Fruit fly (Drosophila melanogaster) whole organism, embryonic: Measurements from ENCODE around the gene CG13658.
A peak's percentile ranks its signal among the peaks of the same experiment; 100 is the strongest.

ENCODE experiments used
- Atf6 ChIP-seq: fragments of 200-800 bp; sonication (Bioruptor generic); IDR thresholded peaks from 2 replicates; pipeline ENCODE4 v1.3.6; 2022; ENCODE audit warnings: missing biosample characterization, missing genetic modification characterization
- CG10209 ChIP-seq: fragments of 200-800 bp; sonication (Bioruptor generic); optimal IDR thresholded peaks from 3 replicates; lab custom pipeline; 2017; ENCODE audit warnings: missing biosample characterization, mild to moderate bottlenecking, missing genetic modification characterization, missing genetic modification reagents
- CG10321 ChIP-seq: fragments of 200-800 bp; sonication (Bioruptor generic); IDR thresholded peaks from 2 replicates; pipeline ENCODE4 v1.3.6; 2022; ENCODE audit warnings: missing biosample characterization, missing genetic modification characterization
- CG10366 ChIP-seq: fragments of 200-800 bp; sonication (Bioruptor generic); IDR thresholded peaks from 2 replicates; pipeline ENCODE4 v1.3.6; 2022; ENCODE audit warnings: missing biosample characterization, missing genetic modification characterization
- CG11085 ChIP-seq: fragments of 200-800 bp; sonication (Bioruptor generic); IDR thresholded peaks from 2 replicates; pipeline ENCODE4 v1.3.6; 2022; ENCODE audit warnings: missing biosample characterization, missing genetic modification characterization
- CG1602 ChIP-seq: fragments of 200-800 bp; sonication (Bioruptor generic); optimal IDR thresholded peaks from 3 replicates; lab custom pipeline; 2016; ENCODE audit warnings: missing biosample characterization, missing genetic modification characterization
- CG1647 ChIP-seq: fragments of 200-800 bp; sonication (Bioruptor generic); optimal IDR thresholded peaks from 3 replicates; lab custom pipeline; 2016; ENCODE audit warnings: missing biosample characterization, missing genetic modification characterization
- CG16779 ChIP-seq: fragments of 200-800 bp; sonication (Bioruptor generic); IDR thresholded peaks from 2 replicates; pipeline ENCODE4 v1.3.6; 2022; ENCODE audit warnings: missing biosample characterization, missing genetic modification characterization
- CG17186 ChIP-seq: fragments of 200-800 bp; sonication (Bioruptor generic); optimal IDR thresholded peaks from 3 replicates; lab custom pipeline; 2017; ENCODE audit warnings: missing biosample characterization, missing genetic modification reagents, missing genetic modification characterization
- CG2875 ChIP-seq: fragments of 200-800 bp; sonication (Bioruptor generic); optimal IDR thresholded peaks from 2 replicates; lab custom pipeline; 2017; ENCODE audit warnings: missing biosample characterization, mild to moderate bottlenecking, missing genetic modification characterization, missing genetic modification reagents
- CG34376 ChIP-seq: fragments of 200-800 bp; sonication (Bioruptor generic); optimal IDR thresholded peaks from 2 replicates; lab custom pipeline; 2018; ENCODE audit warnings: missing biosample characterization, mild to moderate bottlenecking, missing genetic modification characterization
- CG42726 ChIP-seq: fragments of 200-800 bp; sonication (Bioruptor generic); IDR thresholded peaks from 2 replicates; pipeline ENCODE4 v1.3.6; 2022; ENCODE audit warnings: missing biosample characterization, missing genetic modification characterization; ENCODE audit not compliant: partially characterized antibody
- CG6175 ChIP-seq: fragments of 200-800 bp; sonication (Bioruptor generic); IDR thresholded peaks from 3 replicates; pipeline ENCODE4 v1.3.6; 2022; ENCODE audit warnings: missing biosample characterization, missing genetic modification characterization
- CG7271 ChIP-seq: fragments of 200-800 bp; sonication (Bioruptor generic); optimal IDR thresholded peaks from 2 replicates; lab custom pipeline; 2018; ENCODE audit warnings: missing biosample characterization, mild to moderate bottlenecking, missing genetic modification characterization, moderate library complexity
- CG7745 ChIP-seq: fragments of 200-800 bp; sonication (Bioruptor generic); optimal IDR thresholded peaks from 2 replicates; lab custom pipeline; 2018; ENCODE audit warnings: missing biosample characterization, mild to moderate bottlenecking, missing genetic modification characterization, moderate library complexity
- Eip74EF ChIP-seq, 2 experiments: fragments of 200-800 bp in 1 of 2; fragments of >200 bp in 1 of 2; sonication (Bioruptor generic) in 1 of 2; optimal IDR thresholded peaks; 2 replicates each; lab custom pipeline; 2017 to 2019; ENCODE audit warnings: missing biosample characterization in 2 of 2, missing genetic modification characterization in 2 of 2, mild to moderate bottlenecking in 1 of 2, moderate library complexity in 1 of 2
- HLH4C ChIP-seq: fragments of 200-800 bp; sonication (Bioruptor generic); IDR thresholded peaks from 3 replicates; pipeline ENCODE4 v1.3.6; 2022; ENCODE audit warnings: missing biosample characterization, missing genetic modification characterization; ENCODE audit not compliant: partially characterized antibody
- Nf-YA ChIP-seq: fragments of 200-800 bp; sonication (Bioruptor generic); IDR thresholded peaks from 2 replicates; pipeline ENCODE4 v1.3.6; 2022; ENCODE audit warnings: missing biosample characterization, missing genetic modification characterization
- Oaz ChIP-seq: fragments of 200-800 bp; sonication (Bioruptor generic); IDR thresholded peaks from 2 replicates; pipeline ENCODE4 v1.3.6; 2022; ENCODE audit warnings: missing biosample characterization, missing genetic modification characterization
- Trl ChIP-seq, 3 experiments: fragments of >200 bp in 2 of 3; fragments of 200-800 bp in 1 of 3; sonication (Bioruptor generic) in 1 of 3; optimal IDR thresholded peaks; 2 replicates in 1 of 3; 3 replicates in 2 of 3; lab custom pipeline; 2016 to 2017; ENCODE audit warnings: missing biosample characterization in 1 of 3, missing genetic modification characterization in 1 of 3
- al ChIP-seq: fragments of 200-800 bp; sonication (Bioruptor generic); IDR thresholded peaks from 2 replicates; pipeline ENCODE4 v1.3.6; 2022; ENCODE audit warnings: missing biosample characterization, missing genetic modification characterization
- br ChIP-seq: fragments of >200 bp; optimal IDR thresholded peaks from 2 replicates; lab custom pipeline; 2017
- chinmo ChIP-seq: fragments of 200-800 bp; sonication (Bioruptor generic); IDR thresholded peaks from 4 replicates; pipeline ENCODE4 v1.3.6; 2022; ENCODE audit warnings: missing biosample characterization, missing genetic modification characterization; ENCODE audit not compliant: partially characterized antibody
- cwo ChIP-seq: fragments of 200-800 bp; sonication (Bioruptor generic); optimal IDR thresholded peaks from 3 replicates; lab custom pipeline; 2017; ENCODE audit warnings: missing biosample characterization, missing genetic modification characterization, mild to moderate bottlenecking, moderate library complexity, missing genetic modification reagents
- exex ChIP-seq: fragments of 200-800 bp; sonication (Bioruptor generic); optimal IDR thresholded peaks from 4 replicates; lab custom pipeline; 2018; ENCODE audit warnings: missing biosample characterization, mild to moderate bottlenecking, missing genetic modification characterization, moderate library complexity
- eyg ChIP-seq: fragments of 200-800 bp; sonication (Bioruptor generic); optimal IDR thresholded peaks from 3 replicates; lab custom pipeline; 2016; ENCODE audit warnings: missing biosample characterization, missing genetic modification characterization
- fd3F ChIP-seq: fragments of 200-800 bp; sonication (Bioruptor generic); optimal IDR thresholded peaks from 2 replicates; lab custom pipeline; 2018; ENCODE audit warnings: missing biosample characterization, mild to moderate bottlenecking, missing genetic modification characterization, moderate library complexity
- h ChIP-seq: fragments of >200 bp; optimal IDR thresholded peaks from 2 replicates; lab custom pipeline; 2017
- kay ChIP-seq: fragments of 200-800 bp; sonication (Bioruptor generic); optimal IDR thresholded peaks from 2 replicates; lab custom pipeline; 2016; ENCODE audit warnings: missing biosample characterization, missing genetic modification characterization
- nom ChIP-seq: fragments of 200-800 bp; sonication (Bioruptor generic); optimal IDR thresholded peaks from 2 replicates; lab custom pipeline; 2017; ENCODE audit warnings: missing biosample characterization, missing genetic modification characterization, mild to moderate bottlenecking, moderate library complexity, missing genetic modification reagents
- prd ChIP-seq, 3 experiments: fragments of >200 bp in 2 of 3; fragments of 200-800 bp in 1 of 3; sonication (Bioruptor generic) in 1 of 3; optimal IDR thresholded peaks in 2 of 3; IDR thresholded peaks in 1 of 3; 2 replicates in 2 of 3; 3 replicates in 1 of 3; pipeline versions ENCODE4 v1.3.6 to Lab custom; 2017 to 2022; ENCODE audit warnings: missing biosample characterization in 1 of 3, missing genetic modification characterization in 1 of 3
- sens ChIP-seq: fragments of 200-800 bp; sonication (Bioruptor generic); peaks from one replicate; lab custom pipeline; 2016; ENCODE audit warnings: missing biosample characterization, missing genetic modification characterization
- sisA ChIP-seq: fragments of 200-800 bp; sonication (Bioruptor generic); IDR thresholded peaks from 2 replicates; pipeline ENCODE4 v1.3.6; 2022; ENCODE audit warnings: missing biosample characterization, missing genetic modification characterization
- sug ChIP-seq: fragments of 200-800 bp; optimal IDR thresholded peaks from 2 replicates; lab custom pipeline; 2019; ENCODE audit warnings: missing biosample characterization, mild to moderate bottlenecking, missing genetic modification characterization, moderate library complexity
- z ChIP-seq: fragments of 200-800 bp; sonication (Bioruptor generic); IDR thresholded peaks from 3 replicates; pipeline ENCODE4 v1.3.6; 2022; ENCODE audit warnings: missing biosample characterization, missing genetic modification characterization
- zf30C ChIP-seq: fragments of 200-800 bp; sonication (Bioruptor generic); optimal IDR thresholded peaks from 3 replicates; lab custom pipeline; 2018; ENCODE audit warnings: missing biosample characterization, mild to moderate bottlenecking, missing genetic modification characterization

The CG13658 gene

dm6 chr3R:25287128-25287527 lies at the start of gene CG13658:
Gene CG13658, plus strand, starts transcription at chr3R:25287474.
- TF ChIP-seq sug (peak; percentile 29), CG11085 (no peak), sisA (GFP tag; lab: Robert Waterston, UW) (no peak), CG17186 (GFP tag; lab: Kevin White, UChicago) (no peak), CG16779 (GFP tag; lab: Robert Waterston, UW) (no peak), Trl (optimal IDR thresholded peaks at IDR 0.05; lab: Kevin White, UChicago) (peak in 1 of 2 experiments; percentile 16), Trl (GFP tag; optimal IDR thresholded peaks at IDR 0.05; lab: Kevin White, UChicago) (no peak), al (no peak), chinmo (GFP tag; lab: Robert Waterston, UW) (0 out of 4 replicates have a peak, but pooled peaks have one; percentile 17), exex (peak; percentile 69), CG42726 (no peak), CG7271 (no peak), sens (GFP tag; lab: Kevin White, UChicago) (peak; percentile 13), CG6175 (no peak), CG1602 (no peak), z (0 out of 3 replicates have a peak, but pooled peaks have one; percentile 31), fd3F (no peak), h (no peak)

dm6 chr3R:25238771-25239700 lies 48.2 kb upstream of the CG13658 start:
- TF ChIP-seq Atf6 (GFP tag; lab: Robert Waterston, UW) (0 out of 2 replicates have a peak, but pooled peaks have one; percentile 11), chinmo (GFP tag; lab: Robert Waterston, UW) (0 out of 4 replicates have a peak, but pooled peaks have one; percentile 44), nom (GFP tag; lab: Kevin White, UChicago) (peak; percentile 46), sug (peak; percentile 84), cwo (GFP tag; lab: Kevin White, UChicago) (peak; percentile 64), br (no peak), Eip74EF (GFP tag; optimal IDR thresholded peaks at IDR 0.05; lab: Kevin White, UChicago) (peak in 1 of 2 experiments; percentile 10), CG10321 (GFP tag; lab: Robert Waterston, UW) (no peak)

- TF ChIP-seq CG7745 (no peak), CG10366 (GFP tag; lab: Robert Waterston, UW) (no peak), CG10209 (no peak), CG34376 (GFP tag; lab: Kevin White, UChicago) (no peak), CG1647 (GFP tag; lab: Kevin White, UChicago) (no peak), kay (no peak), eyg (GFP tag; lab: Kevin White, UChicago) (no peak), CG2875 (GFP tag; lab: Kevin White, UChicago) (no peak), Oaz (GFP tag; lab: Robert Waterston, UW) (no peak), zf30C (GFP tag; lab: Kevin White, UChicago) (no peak), Nf-YA (no peak), prd (optimal IDR thresholded peaks at IDR 0.05; lab: Kevin White, UChicago) (no peak), prd (GFP tag; IDR thresholded peaks at IDR 0.05; lab: Robert Waterston, UW) (no peak), HLH4C (GFP tag; lab: Robert Waterston, UW) (no peak)
These were observed 47.4 kb upstream of the CG13658 start, which contains the start of gene to for dm6 chr3R:25239880-25240279. Gene to, plus strand, starts transcription at chr3R:25240180.
